Worm (Caenorhabditis elegans): Measurements from ENCODE around the gene C37H5.5.
A peak's percentile ranks its signal among the peaks of the same experiment; 100 is the strongest.

The C37H5.5 gene

DNA sequence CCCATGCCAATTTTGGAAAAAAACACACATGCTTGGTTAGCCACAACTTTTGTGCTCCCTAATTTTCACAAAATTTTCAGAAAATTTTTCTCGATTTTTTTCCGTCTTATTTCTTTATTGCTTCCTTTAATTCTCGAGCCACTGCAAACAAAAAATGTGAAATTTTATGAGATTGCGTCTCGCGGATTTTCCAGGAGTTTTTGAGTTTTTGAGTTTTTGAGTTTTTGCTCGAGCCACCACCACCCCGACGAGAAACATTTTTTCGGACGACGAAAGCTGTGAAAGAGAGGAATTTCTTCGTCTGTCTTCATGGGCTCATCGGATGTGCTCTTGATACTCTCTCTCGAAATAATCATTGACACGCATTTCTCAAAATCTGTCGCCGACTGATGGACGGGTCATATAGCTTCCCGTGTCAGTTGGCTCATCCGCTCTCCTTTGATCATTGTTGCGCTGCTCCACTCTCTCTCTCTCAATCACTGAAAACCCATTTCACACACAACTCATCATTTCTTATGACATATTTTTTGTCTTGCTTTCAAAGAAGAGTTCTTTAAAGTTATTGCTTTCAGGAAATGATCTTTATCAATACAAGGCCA, 49.7 kb upstream of the C37H5.5 start, which contains the start of gene C18G1.1:
Gene C18G1.1, plus strand, starts transcription at position 573 of the 599 bp plus-strand sequence.
- TF ChIP-seq nhr-129 (tag; optimal IDR thresholded peaks at IDR 0.05): peak; percentile 68
- TF ChIP-seq ceh-82 (tag; optimal IDR thresholded peaks at IDR 0.05): no peak
- peak; percentile 11 for TF ChIP-seq F13H6.1 (tag; optimal IDR thresholded peaks at IDR 0.05)
- TF ChIP-seq sma-9 (GFP tag; optimal IDR thresholded peaks at IDR 0.05): peak; percentile 33
- no peak for TF ChIP-seq sma-9 (tag; optimal IDR thresholded peaks at IDR 0.05)

ce11 chrV:4783313-4783712, 43.8 kb upstream of the C37H5.5 start, which contains the start of gene Y60C6A.1:
TSS of gene Y60C6A.1 (plus strand) at chrV:4783613.
- no peak for TF ChIP-seq aly-2 (tag; optimal IDR thresholded peaks at IDR 0.05)
- no peak for TF ChIP-seq mbf-1 (tag; optimal IDR thresholded peaks at IDR 0.05)
- no peak for TF ChIP-seq R02D3.7 (tag; optimal IDR thresholded peaks at IDR 0.05)
- TF ChIP-seq ztf-4 (tag; optimal IDR thresholded peaks at IDR 0.05): no peak
- TF ChIP-seq ceh-16 (tag; optimal IDR thresholded peaks at IDR 0.05): no peak
- no peak for TF ChIP-seq Y55F3AM.14 (GFP tag; optimal IDR thresholded peaks at IDR 0.05)

DNA sequence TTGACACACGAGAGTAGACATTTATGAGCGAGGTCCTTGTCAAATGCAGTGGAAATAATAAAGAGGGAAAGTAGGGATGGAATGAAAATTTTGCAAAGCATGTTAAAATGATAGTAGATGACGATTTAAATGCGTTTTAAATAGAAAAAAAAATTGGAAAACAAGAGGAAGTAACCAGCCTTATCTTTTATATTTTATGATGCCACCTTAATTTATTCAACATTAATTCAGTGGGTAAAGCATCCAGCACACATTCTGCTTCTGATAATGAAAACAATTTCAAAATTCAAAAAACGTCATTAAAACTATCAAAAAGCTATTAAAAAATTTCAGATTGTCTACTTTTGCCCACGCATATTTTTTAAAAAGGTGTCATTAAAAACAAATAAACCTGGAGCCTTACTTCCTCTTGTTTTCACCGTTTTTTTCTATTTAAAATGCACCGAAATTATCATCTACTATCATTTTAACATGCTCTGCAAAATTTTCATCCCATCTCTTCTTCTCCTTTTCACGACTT, 41.8 kb upstream of the C37H5.5 start, which contains the start of the genes Y60C6A.2 and Y60C6A.3:
Gene Y60C6A.2, minus strand, starts transcription at position 101 of the 520 bp plus-strand sequence.
Gene Y60C6A.3, plus strand, starts transcription at position 470 of the 520 bp plus-strand sequence.
- TF ChIP-seq elt-1 (tag; optimal IDR thresholded peaks at IDR 0.05): no peak
- TF ChIP-seq ztf-1 (GFP tag; conservative IDR thresholded peaks at IDR 0.05): no peak
- TF ChIP-seq elt-3 (tag; optimal IDR thresholded peaks at IDR 0.05): no peak
- TF ChIP-seq unc-62 (GFP tag; optimal IDR thresholded peaks at IDR 0.05): no peak
- TF ChIP-seq unc-55 (GFP tag; optimal IDR thresholded peaks at IDR 0.05): no peak
- TF ChIP-seq nhr-6 (tag; optimal IDR thresholded peaks at IDR 0.05): no peak
- TF ChIP-seq ceh-16 (tag; optimal IDR thresholded peaks at IDR 0.05): no peak
- TF ChIP-seq crh-2 (tag; optimal IDR thresholded peaks at IDR 0.05): no peak

DNA sequence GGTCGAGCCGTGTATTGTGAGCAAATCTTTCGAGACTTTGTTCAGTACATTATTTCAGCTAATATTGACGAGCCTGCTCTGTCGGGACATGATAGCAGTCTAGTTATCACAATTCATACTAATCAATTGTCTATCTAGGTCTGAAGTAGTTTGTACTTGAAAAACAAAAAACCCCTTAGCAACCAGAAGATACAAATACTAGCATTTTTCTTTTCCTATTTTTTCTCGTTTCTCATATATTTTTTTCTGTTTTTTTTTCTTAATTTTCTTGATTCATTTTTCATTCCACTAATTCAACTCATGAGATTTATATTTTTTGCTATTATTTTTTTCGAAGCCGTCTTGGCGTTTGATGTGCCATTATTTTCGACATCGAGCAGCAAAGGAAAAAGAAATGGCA, 40.0 kb upstream of the C37H5.5 start, which contains the start of gene R02F11.9:
Gene R02F11.9, plus strand, starts transcription at position 301 of the 400 bp plus-strand sequence.
- no peak for TF ChIP-seq ceh-82 (tag; optimal IDR thresholded peaks at IDR 0.05)
- no peak for TF ChIP-seq zag-1 (tag; optimal IDR thresholded peaks at IDR 0.05)
- no peak for TF ChIP-seq skn-1 (tag; optimal IDR thresholded peaks at IDR 0.05)
- no peak for TF ChIP-seq gmeb-1 (tag; optimal IDR thresholded peaks at IDR 0.05)
- TF ChIP-seq nhr-77 (tag; optimal IDR thresholded peaks at IDR 0.05): no peak
- no peak for TF ChIP-seq lin-13 (GFP tag; optimal IDR thresholded peaks at IDR 0.05)
- no peak for TF ChIP-seq lin-11 (tag; optimal IDR thresholded peaks at IDR 0.05)
- no peak for TF ChIP-seq mab-5 (tag; optimal IDR thresholded peaks at IDR 0.05)
- no peak for TF ChIP-seq unc-39 (tag; optimal IDR thresholded peaks at IDR 0.05)
- no peak for TF ChIP-seq dmd-4 (tag; optimal IDR thresholded peaks at IDR 0.05)
- no peak for TF ChIP-seq ama-1 (optimal IDR thresholded peaks at IDR 0.05)
- TF ChIP-seq nhr-11 (tag; optimal IDR thresholded peaks at IDR 0.05): no peak

ce11 chrV:4787836-4788235, 39.3 kb upstream of the C37H5.5 start:
- TF ChIP-seq fos-1 (tag; optimal IDR thresholded peaks at IDR 0.05): no peak
- TF ChIP-seq zag-1 (tag; optimal IDR thresholded peaks at IDR 0.05): no peak
- TF ChIP-seq lin-13 (GFP tag; optimal IDR thresholded peaks at IDR 0.05): no peak
- TF ChIP-seq peb-1 (tag; optimal IDR thresholded peaks at IDR 0.05): no peak

DNA sequence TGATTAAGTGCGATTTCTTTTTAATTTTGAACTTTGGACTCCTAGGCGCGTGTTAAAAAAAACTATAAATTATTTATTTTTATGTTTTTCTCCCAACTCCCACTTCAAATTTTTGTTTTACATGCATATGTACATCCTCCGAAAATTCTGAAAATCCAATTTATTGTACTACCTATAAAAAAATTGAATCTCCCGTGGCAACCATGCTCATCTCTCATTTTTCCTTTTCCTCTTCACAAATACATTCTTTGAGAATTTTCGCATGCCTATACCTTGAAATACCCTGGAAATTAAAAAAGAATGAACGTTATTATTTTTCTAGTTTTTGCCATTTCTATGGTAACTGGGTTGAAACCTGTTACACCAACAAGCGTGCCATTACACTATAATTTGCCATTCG, 38.3 kb upstream of the C37H5.5 start, which contains the start of gene R02F11.10:
Gene R02F11.10, plus strand, starts transcription at position 301 of the 400 bp plus-strand sequence.
- TF ChIP-seq nhr-129 (tag; optimal IDR thresholded peaks at IDR 0.05) (no peak), ztf-1 (GFP tag; conservative IDR thresholded peaks at IDR 0.05) (no peak), sem-4 (tag; optimal IDR thresholded peaks at IDR 0.05) (no peak), ztf-11 (tag; optimal IDR thresholded peaks at IDR 0.05) (no peak), sma-3 (GFP tag; optimal IDR thresholded peaks at IDR 0.05) (no peak), elt-1 (tag; optimal IDR thresholded peaks at IDR 0.05) (no peak), dmd-4 (tag; optimal IDR thresholded peaks at IDR 0.05) (no peak), mab-5 (tag; optimal IDR thresholded peaks at IDR 0.05) (no peak), aly-2 (tag; optimal IDR thresholded peaks at IDR 0.05) (no peak), unc-55 (GFP tag; optimal IDR thresholded peaks at IDR 0.05) (no peak), lsy-2 (tag; optimal IDR thresholded peaks at IDR 0.05) (no peak), ztf-4 (tag; optimal IDR thresholded peaks at IDR 0.05) (no peak)

Measured in whole organism, L2 larva.